Worm (Caenorhabditis elegans): ENCODE results near the gene nasp-1.

ce11 chrII:11112419-11112818 is 6.0 kb downstream of the nasp-1 start, which contains the start of gene mat-2:
- TF ChIP-seq lsl-1 (GFP tag; optimal IDR thresholded peaks at IDR 0.05) (no peak), sea-2 (GFP tag; IDR thresholded peaks at IDR 0.05) (no peak), bed-2 (GFP tag; IDR thresholded peaks at IDR 0.05) (no peak), F37B4.10 (GFP tag; IDR thresholded peaks at IDR 0.05) (no peak), nfya-2 (GFP tag; IDR thresholded peaks at IDR 0.05) (no peak), madf-10 (tag; optimal IDR thresholded peaks at IDR 0.05) (no peak), egl-44 (GFP tag; IDR thresholded peaks at IDR 0.05) (no peak), ztf-28 (GFP tag; IDR thresholded peaks at IDR 0.05) (no peak)
